Worm (Caenorhabditis elegans) whole organism, early embryonic: ENCODE results near the gene mrpl-40.

Experiments
- B0310.2 ChIP-seq: sonication (generic microtip); optimal IDR thresholded peaks from 2 replicates; lab custom pipeline; 2016; ENCODE audit warnings: mild to moderate bottlenecking, missing genetic modification characterization, missing compliant biosample characterization
- F13C5.2 ChIP-seq: sonication (generic microtip); optimal IDR thresholded peaks from 2 replicates; lab custom pipeline; 2017; ENCODE audit warnings: mild to moderate bottlenecking, missing genetic modification characterization, inconsistent platforms, missing compliant biosample characterization
- aly-1 ChIP-seq: sonication (generic microtip); optimal IDR thresholded peaks from 2 replicates; lab custom pipeline; 2016; ENCODE audit warnings: missing genetic modification characterization, missing compliant biosample characterization
- ama-1 ChIP-seq: fragments of 150-350 bp; optimal IDR thresholded peaks from 2 replicates; lab custom pipeline; 2014
- ceh-13 ChIP-seq: fragments of 200-800 bp; sonication (Bioruptor generic); optimal IDR thresholded peaks from 2 replicates; lab custom pipeline; 2018; ENCODE audit warnings: mild to moderate bottlenecking, missing genetic modification characterization, missing compliant biosample characterization
- ceh-36 ChIP-seq: sonication (generic microtip); optimal IDR thresholded peaks from 2 replicates; lab custom pipeline; 2016; ENCODE audit warnings: missing genetic modification characterization, inconsistent platforms, missing compliant biosample characterization
- ets-7 ChIP-seq: sonication (generic microtip); optimal IDR thresholded peaks from 2 replicates; lab custom pipeline; 2016; ENCODE audit warnings: missing genotype, missing genetic modification characterization, missing compliant biosample characterization
- flt-1 ChIP-seq: fragments of 200-800 bp; sonication (Bioruptor generic); IDR thresholded peaks from 2 replicates; pipeline ENCODE4 v1.3.6; 2022; ENCODE audit warnings: missing genetic modification characterization, missing compliant biosample characterization
- hmbx-1 ChIP-seq: sonication (generic microtip); optimal IDR thresholded peaks from 2 replicates; lab custom pipeline; 2016; ENCODE audit warnings: mild to moderate bottlenecking, missing genetic modification characterization, missing compliant biosample characterization
- hmg-4 ChIP-seq: fragments of 200-800 bp; sonication (Bioruptor generic); optimal IDR thresholded peaks from 2 replicates; lab custom pipeline; 2018; ENCODE audit warnings: mild to moderate bottlenecking, missing genetic modification characterization, missing compliant biosample characterization
- hnd-1 ChIP-seq: sonication (generic microtip); optimal IDR thresholded peaks from 2 replicates; lab custom pipeline; 2016; ENCODE audit warnings: missing genetic modification characterization, missing compliant biosample characterization
- pes-1 ChIP-seq: fragments of 200-800 bp; sonication (Bioruptor generic); IDR thresholded peaks from 2 replicates; pipeline ENCODE4 v1.3.6; 2022; ENCODE audit warnings: missing genetic modification reagents, missing genetic modification characterization, missing compliant biosample characterization
- scrt-1 ChIP-seq: fragments of 200-800 bp; sonication (Bioruptor generic); IDR thresholded peaks from 2 replicates; pipeline ENCODE4 v1.3.6; 2022; ENCODE audit warnings: missing genetic modification characterization, missing compliant biosample characterization
- sea-1 ChIP-seq: fragments of 200-800 bp; sonication (Bioruptor generic); conservative IDR thresholded peaks from 2 replicates; pipeline ENCODE4 v1.3.6; 2022; ENCODE audit warnings: missing genetic modification characterization, missing compliant biosample characterization
- tbx-11 ChIP-seq: fragments of 200-800 bp; sonication (Bioruptor generic); IDR thresholded peaks from 2 replicates; pipeline ENCODE4 v1.3.6; 2022; ENCODE audit warnings: missing genetic modification characterization, missing compliant biosample characterization
- tbx-37 ChIP-seq: fragments of 200-800 bp; sonication (Bioruptor generic); conservative IDR thresholded peaks from 2 replicates; pipeline ENCODE4 v1.3.6; 2022; ENCODE audit warnings: missing genetic modification reagents, missing genetic modification characterization, missing compliant biosample characterization
- tra-4 ChIP-seq: sonication (generic microtip); optimal IDR thresholded peaks from 2 replicates; lab custom pipeline; 2017; ENCODE audit warnings: missing genetic modification characterization, missing compliant biosample characterization

The mrpl-40 gene

DNA sequence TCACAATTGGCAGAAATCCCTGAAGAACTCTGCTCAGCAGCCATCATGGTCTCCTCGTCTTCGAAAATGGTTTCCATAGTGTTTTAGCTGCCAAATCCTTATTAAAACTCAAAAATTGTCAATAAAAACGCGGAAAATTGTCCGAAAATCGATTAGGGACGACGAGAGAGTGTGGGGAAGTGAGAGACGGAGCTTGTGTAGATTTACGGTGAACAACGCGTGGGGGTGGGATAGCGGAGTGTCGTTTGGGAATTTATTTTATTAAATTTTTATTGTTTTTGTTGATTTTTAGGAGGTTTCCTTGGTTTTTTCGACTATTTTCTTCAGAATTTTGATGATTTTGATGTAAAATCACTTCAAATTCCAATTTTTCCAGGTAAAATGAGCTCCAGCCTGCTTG, at the start of gene mrpl-40, which contains the start of gene F54C4.4:
TSS of gene mrpl-40 (plus strand) at position 377 of the 400 bp plus-strand sequence.
TSS of gene F54C4.4 (minus strand) at position 199 of the 400 bp plus-strand sequence.
- TF ChIP-seq F13C5.2, result peak; percentile 33
- 0 out of 2 replicates have a peak, but pooled peaks have one; percentile 15 for TF ChIP-seq tbx-37
- TF ChIP-seq flt-1 (GFP tag; lab: Robert Waterston, UW), result 0 out of 2 replicates have a peak, but pooled peaks have one; percentile 27
- TF ChIP-seq B0310.2 (tag; lab: Kevin White, UChicago), result no peak
- TF ChIP-seq hmg-4 (GFP tag; lab: Kevin White, UChicago), result no peak
- no peak for TF ChIP-seq scrt-1 (GFP tag; lab: Robert Waterston, UW)
- no peak for TF ChIP-seq tra-4

DNA sequence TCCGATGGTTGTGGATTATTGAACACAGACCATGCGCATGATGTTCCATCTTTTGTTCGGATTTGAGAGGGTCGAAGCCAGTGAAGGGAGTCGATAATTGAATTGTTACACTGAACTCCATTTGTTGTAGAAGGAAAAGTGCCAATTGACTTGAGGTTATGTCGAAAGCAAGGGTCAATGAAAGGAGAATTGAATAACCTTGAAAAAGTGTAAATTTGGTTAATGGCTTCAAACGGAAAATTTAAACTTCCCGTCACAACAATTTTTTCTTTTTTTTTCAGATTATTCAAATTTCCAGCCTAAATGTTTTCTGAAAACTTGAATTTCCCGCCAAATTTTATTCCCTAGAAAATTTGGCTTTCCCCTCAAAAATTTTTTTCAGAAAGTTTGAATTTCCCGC, 49.2 kb upstream of the mrpl-40 start, which contains the start of gene clp-10:
TSS of gene clp-10 (minus strand) at position 101 of the 400 bp plus-strand sequence.
- no peak for TF ChIP-seq tra-4
- no peak for TF ChIP-seq pes-1
- TF ChIP-seq ama-1, result no peak
- no peak for TF ChIP-seq F13C5.2
- no peak for TF ChIP-seq hmg-4 (GFP tag; lab: Kevin White, UChicago)
- no peak for TF ChIP-seq ets-7 (tag; lab: Kevin White, UChicago)
- no peak for TF ChIP-seq flt-1 (GFP tag; lab: Robert Waterston, UW)
- TF ChIP-seq sea-1 (GFP tag; lab: Robert Waterston, UW), result no peak
- no peak for TF ChIP-seq ceh-36
- TF ChIP-seq hnd-1 (tag; lab: Kevin White, UChicago), result no peak
- TF ChIP-seq aly-1 (tag; lab: Kevin White, UChicago), result no peak
- no peak for TF ChIP-seq tbx-11 (GFP tag; lab: Robert Waterston, UW)
- no peak for TF ChIP-seq ceh-13 (GFP tag; lab: Kevin White, UChicago)
- TF ChIP-seq tbx-37, result no peak
- no peak for TF ChIP-seq hmbx-1 (tag; lab: Kevin White, UChicago)
- TF ChIP-seq B0310.2 (tag; lab: Kevin White, UChicago), result no peak
- TF ChIP-seq scrt-1 (GFP tag; lab: Robert Waterston, UW), result no peak

DNA sequence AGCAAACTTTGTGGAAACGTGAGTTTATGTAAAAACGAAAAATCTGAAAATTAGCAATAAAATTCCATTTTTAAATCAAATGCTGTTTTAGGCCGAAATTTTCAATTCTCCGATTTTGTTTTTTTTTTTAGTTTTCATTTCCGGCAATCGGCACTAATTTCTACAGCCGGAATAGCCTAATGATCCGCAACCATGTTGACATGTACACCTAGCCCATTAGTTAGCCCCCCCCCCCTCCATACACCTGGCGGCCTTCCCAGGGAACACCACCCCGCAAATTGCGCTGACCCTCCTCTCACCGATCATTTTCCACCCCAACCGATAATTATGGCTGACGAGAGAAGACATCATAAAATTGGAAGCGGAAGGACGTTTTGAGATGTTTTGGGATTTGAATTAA, 47.8 kb upstream of the mrpl-40 start:
- TF ChIP-seq scrt-1 (GFP tag; lab: Robert Waterston, UW) (no peak), hnd-1 (tag; lab: Kevin White, UChicago) (no peak), tbx-37 (no peak), tra-4 (no peak), ceh-36 (no peak), flt-1 (GFP tag; lab: Robert Waterston, UW) (no peak), hmbx-1 (tag; lab: Kevin White, UChicago) (no peak), B0310.2 (tag; lab: Kevin White, UChicago) (no peak), aly-1 (tag; lab: Kevin White, UChicago) (no peak), ama-1 (no peak), ceh-13 (GFP tag; lab: Kevin White, UChicago) (no peak), hmg-4 (GFP tag; lab: Kevin White, UChicago) (no peak), sea-1 (GFP tag; lab: Robert Waterston, UW) (no peak), tbx-11 (GFP tag; lab: Robert Waterston, UW) (no peak), ets-7 (tag; lab: Kevin White, UChicago) (no peak), F13C5.2 (no peak), pes-1 (no peak)

DNA sequence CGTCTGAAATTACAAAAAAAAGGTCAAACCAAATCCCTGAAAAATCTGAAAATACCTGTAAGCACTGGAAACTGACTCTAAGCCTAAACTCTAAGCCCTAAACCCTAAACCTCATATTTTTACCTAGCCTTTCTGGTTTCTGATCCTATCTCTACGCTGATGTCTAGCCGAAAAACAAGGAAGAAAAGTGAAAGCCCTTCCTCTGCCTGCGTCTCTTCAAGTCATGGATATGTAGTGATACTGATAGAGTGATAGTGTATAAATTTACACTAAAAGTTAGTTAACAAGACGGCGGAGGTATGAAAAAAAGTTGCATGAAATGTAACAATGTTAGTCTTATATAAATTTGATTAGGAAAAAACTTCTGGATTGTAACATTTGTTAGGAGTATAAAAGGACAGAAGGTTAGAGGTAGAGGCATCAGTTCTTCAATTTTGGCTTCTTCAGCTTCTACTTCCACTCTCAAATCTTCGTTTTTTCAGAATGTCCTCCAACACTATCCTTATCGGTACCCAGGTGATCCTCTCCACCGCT, 46.7 kb upstream of the mrpl-40 start, which contains the start of gene col-88:
TSS of gene col-88 (plus strand) at position 484 of the 534 bp plus-strand sequence.
- TF ChIP-seq B0310.2 (tag; lab: Kevin White, UChicago), result no peak

DNA sequence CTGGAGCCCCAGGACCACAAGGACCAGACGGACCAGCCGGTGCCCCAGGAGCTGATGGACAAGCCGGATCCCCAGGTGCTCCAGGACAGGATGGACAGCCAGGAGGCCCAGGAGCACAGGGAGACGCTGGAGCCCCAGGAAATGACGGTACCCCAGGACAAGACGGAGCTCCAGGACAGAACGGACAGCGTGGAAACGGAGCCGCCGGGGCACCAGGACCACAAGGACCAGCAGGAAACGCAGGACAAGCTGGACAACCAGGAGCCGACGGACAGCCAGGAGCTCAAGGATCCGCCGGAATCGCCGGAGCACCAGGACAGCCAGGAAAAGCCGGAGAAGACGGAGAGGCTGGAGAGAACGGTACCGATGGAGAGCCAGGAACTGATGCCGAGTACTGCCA, 45.9 kb upstream of the mrpl-40 start:
- TF ChIP-seq hmg-4 (GFP tag; lab: Kevin White, UChicago), result peak; percentile 4
- TF ChIP-seq flt-1 (GFP tag; lab: Robert Waterston, UW), result no peak

DNA sequence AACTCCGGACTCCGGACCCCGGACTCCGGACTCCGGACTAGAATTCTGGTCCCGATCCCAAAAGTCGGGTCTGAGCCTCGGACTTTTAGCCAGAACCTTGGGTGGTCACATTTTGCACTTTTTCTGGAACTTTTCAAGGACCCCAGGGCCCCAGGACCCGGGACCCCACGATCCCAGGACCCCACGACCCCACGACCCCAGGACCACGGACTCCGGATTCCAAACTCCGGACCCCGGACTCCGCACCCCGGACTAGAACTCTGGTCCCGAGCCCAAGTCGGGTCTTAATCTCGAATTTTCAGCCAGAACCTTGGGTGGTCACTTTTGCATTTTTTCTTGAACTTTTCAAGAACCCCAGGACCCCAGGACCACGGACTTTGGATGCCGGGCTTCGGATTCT, 44.6 kb upstream of the mrpl-40 start:
- TF ChIP-seq aly-1 (tag; lab: Kevin White, UChicago), result no peak

DNA sequence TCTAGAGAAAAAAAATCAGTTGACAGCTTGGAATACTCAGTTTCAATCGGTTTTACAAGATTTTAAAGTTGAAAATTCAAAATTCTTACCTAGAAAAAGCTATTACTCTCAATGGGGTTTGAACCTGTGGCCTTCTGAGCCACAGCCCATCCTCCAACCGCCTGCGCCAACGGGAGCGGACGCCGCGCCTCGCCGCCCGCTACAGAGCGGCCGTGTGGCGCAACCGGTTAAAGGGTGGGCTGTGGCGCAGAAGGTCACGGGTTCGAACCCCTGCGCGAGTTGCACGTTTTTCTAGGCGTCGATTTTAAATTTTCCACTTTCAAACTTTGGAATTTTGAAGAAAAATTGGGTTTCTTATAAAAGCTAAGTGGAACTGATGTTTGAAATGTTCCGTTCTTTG, 39.0 kb upstream of the mrpl-40 start:
- TF ChIP-seq hmg-4 (GFP tag; lab: Kevin White, UChicago) (no peak), tra-4 (no peak), B0310.2 (tag; lab: Kevin White, UChicago) (no peak), hmbx-1 (tag; lab: Kevin White, UChicago) (no peak), tbx-11 (GFP tag; lab: Robert Waterston, UW) (no peak), aly-1 (tag; lab: Kevin White, UChicago) (no peak), sea-1 (GFP tag; lab: Robert Waterston, UW) (no peak), hnd-1 (tag; lab: Kevin White, UChicago) (no peak), F13C5.2 (no peak), tbx-37 (no peak), scrt-1 (GFP tag; lab: Robert Waterston, UW) (no peak), ceh-36 (no peak)

DNA sequence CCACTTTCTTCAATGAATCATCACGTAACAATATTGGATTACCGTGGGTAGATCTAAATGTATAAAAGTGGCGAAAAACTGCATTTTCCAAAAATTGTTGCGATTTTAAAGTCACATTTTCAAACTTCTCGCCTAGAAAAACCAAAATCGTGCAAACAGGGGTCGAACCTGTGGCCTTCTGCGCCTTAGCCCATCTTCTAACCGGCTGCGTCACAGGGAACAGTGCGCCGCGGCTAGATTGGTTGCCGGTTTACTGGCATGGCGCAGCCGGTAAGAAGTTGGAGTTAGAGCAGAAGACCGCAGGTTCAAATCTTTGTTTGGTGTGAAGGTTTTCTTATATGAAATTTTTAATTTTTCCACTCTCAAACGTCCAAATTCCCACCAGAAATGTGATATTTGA, 38.3 kb upstream of the mrpl-40 start:
- TF ChIP-seq sea-1 (GFP tag; lab: Robert Waterston, UW) (no peak), ama-1 (no peak)

DNA sequence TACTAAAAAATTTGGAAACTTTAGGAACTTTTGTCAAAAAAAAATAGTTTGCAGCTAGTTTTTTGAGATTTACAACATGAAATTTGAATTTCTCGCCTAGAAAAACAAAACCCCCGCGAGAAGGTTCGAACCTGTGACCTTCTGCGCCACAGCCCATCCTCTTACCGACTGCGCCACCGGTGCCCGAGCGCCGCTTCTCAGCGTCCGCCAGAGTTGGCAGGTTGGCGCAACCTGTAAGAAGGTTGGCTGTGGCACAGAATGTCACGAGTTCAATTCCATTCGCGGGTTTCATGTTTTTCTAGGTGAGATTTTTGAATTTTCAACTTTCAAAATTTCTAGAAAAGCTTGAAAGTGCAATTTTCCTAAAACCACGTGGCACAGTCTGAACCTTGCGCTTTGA, 36.9 kb upstream of the mrpl-40 start:
- TF ChIP-seq ceh-36, result no peak
- TF ChIP-seq hmg-4 (GFP tag; lab: Kevin White, UChicago), result no peak
- no peak for TF ChIP-seq F13C5.2
- no peak for TF ChIP-seq aly-1 (tag; lab: Kevin White, UChicago)
- no peak for TF ChIP-seq tbx-11 (GFP tag; lab: Robert Waterston, UW)
- no peak for TF ChIP-seq flt-1 (GFP tag; lab: Robert Waterston, UW)
- no peak for TF ChIP-seq ets-7 (tag; lab: Kevin White, UChicago)
- TF ChIP-seq hmbx-1 (tag; lab: Kevin White, UChicago), result no peak
- no peak for TF ChIP-seq pes-1
- no peak for TF ChIP-seq scrt-1 (GFP tag; lab: Robert Waterston, UW)
- no peak for TF ChIP-seq hnd-1 (tag; lab: Kevin White, UChicago)
- no peak for TF ChIP-seq tbx-37
- no peak for TF ChIP-seq tra-4
- no peak for TF ChIP-seq ceh-13 (GFP tag; lab: Kevin White, UChicago)
- TF ChIP-seq B0310.2 (tag; lab: Kevin White, UChicago), result no peak
- no peak for TF ChIP-seq ama-1
